Fruit fly (Drosophila melanogaster): ENCODE results near the gene Cow.

DNA sequence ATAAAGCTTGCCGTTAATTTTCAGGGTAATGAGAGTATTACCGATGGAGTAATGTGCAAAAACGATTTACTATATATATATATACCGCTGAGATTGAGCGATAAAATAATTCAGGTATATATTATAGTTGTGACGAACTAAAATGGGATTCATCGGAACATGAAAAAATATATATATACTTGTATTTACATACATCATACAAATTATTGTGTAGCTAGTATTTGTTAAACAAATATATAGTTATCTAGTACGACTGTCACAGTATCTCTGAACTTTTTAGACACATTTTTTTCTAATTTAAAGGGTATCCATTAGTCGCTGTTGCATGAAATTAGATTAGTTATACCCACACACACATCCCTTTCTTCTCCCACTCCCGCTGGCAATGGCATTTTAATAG, 76.2 kb downstream of the Cow start:
- no peak for TF ChIP-seq CG10631 (GFP tag; optimal IDR thresholded peaks at IDR 0.05)
- TF ChIP-seq Hr38 (GFP tag; optimal IDR thresholded peaks at IDR 0.05), result no peak
- TF ChIP-seq salr (GFP tag; optimal IDR thresholded peaks at IDR 0.05), result no peak
- TF ChIP-seq Blimp-1 (GFP tag; optimal IDR thresholded peaks at IDR 0.05), result no peak
- no peak for TF ChIP-seq CG15336 (GFP tag; IDR thresholded peaks at IDR 0.05)
- no peak for TF ChIP-seq CG6854 (GFP tag; optimal IDR thresholded peaks at IDR 0.05)

All from whole organism, prepupa.